Fruit fly (Drosophila melanogaster) whole organism, embryonic: ENCODE measurements around the gene Notum.

Experiments used
- Bgb ChIP-seq: fragments of 200-800 bp; sonication (Bioruptor generic); IDR thresholded peaks from 2 replicates; pipeline ENCODE4 v1.3.6; 2022; ENCODE audit warnings: missing biosample characterization, missing genetic modification characterization; ENCODE audit not compliant: partially characterized antibody
- BtbVII ChIP-seq: fragments of 200-800 bp; sonication (Bioruptor generic); optimal IDR thresholded peaks from 3 replicates; lab custom pipeline; 2017; ENCODE audit warnings: missing biosample characterization, mild to moderate bottlenecking, missing genetic modification characterization
- CG10274 ChIP-seq: fragments of 200-800 bp; sonication (Bioruptor generic); optimal IDR thresholded peaks from 3 replicates; lab custom pipeline; 2017; ENCODE audit warnings: missing biosample characterization, mild to moderate bottlenecking, missing genetic modification characterization
- CG10321 ChIP-seq: fragments of 200-800 bp; sonication (Bioruptor generic); IDR thresholded peaks from 2 replicates; pipeline ENCODE4 v1.3.6; 2022; ENCODE audit warnings: missing biosample characterization, missing genetic modification characterization
- CG10654 ChIP-seq: fragments of 200-800 bp; sonication (Bioruptor generic); optimal IDR thresholded peaks from 2 replicates; lab custom pipeline; 2016; ENCODE audit warnings: missing biosample characterization, missing genetic modification characterization
- CG11504 ChIP-seq: fragments of 200-800 bp; sonication (Bioruptor generic); optimal IDR thresholded peaks from 3 replicates; lab custom pipeline; 2019; ENCODE audit warnings: missing biosample characterization, mild to moderate bottlenecking, missing genetic modification characterization, moderate library complexity
- CG12071 ChIP-seq: fragments of 200-800 bp; sonication (Bioruptor generic); optimal IDR thresholded peaks from 3 replicates; lab custom pipeline; 2018; ENCODE audit warnings: missing biosample characterization, mild to moderate bottlenecking, missing genetic modification characterization
- CG13894 ChIP-seq: fragments of 200-800 bp; sonication (Bioruptor generic); optimal IDR thresholded peaks from 3 replicates; lab custom pipeline; 2018; ENCODE audit warnings: missing biosample characterization, mild to moderate bottlenecking, missing genetic modification characterization, moderate library complexity
- CG15269 ChIP-seq: fragments of 200-800 bp; sonication (Bioruptor generic); optimal IDR thresholded peaks from 2 replicates; lab custom pipeline; 2018; ENCODE audit warnings: missing biosample characterization, mild to moderate bottlenecking, missing genetic modification characterization, moderate library complexity
- CG15514 ChIP-seq: fragments of 200-800 bp; sonication (Bioruptor generic); optimal IDR thresholded peaks from 3 replicates; lab custom pipeline; 2017; ENCODE audit warnings: missing biosample characterization, missing genetic modification characterization, mild to moderate bottlenecking, moderate library complexity, missing genetic modification reagents
- CG16813 ChIP-seq: fragments of 200-800 bp; sonication (Bioruptor generic); IDR thresholded peaks from 3 replicates; pipeline ENCODE4 v1.3.6; 2022; ENCODE audit warnings: missing biosample characterization, missing genetic modification characterization; ENCODE audit not compliant: partially characterized antibody
- CG16815 ChIP-seq: fragments of 200-800 bp; sonication (Bioruptor generic); optimal IDR thresholded peaks from 3 replicates; lab custom pipeline; 2017; ENCODE audit warnings: missing biosample characterization, mild to moderate bottlenecking, missing genetic modification characterization
- CG17186 ChIP-seq: fragments of 200-800 bp; sonication (Bioruptor generic); optimal IDR thresholded peaks from 3 replicates; lab custom pipeline; 2017; ENCODE audit warnings: missing biosample characterization, missing genetic modification reagents, missing genetic modification characterization
- CG17912 ChIP-seq: fragments of 200-800 bp; sonication (Bioruptor generic); optimal IDR thresholded peaks from 2 replicates; lab custom pipeline; 2018; ENCODE audit warnings: missing biosample characterization, mild to moderate bottlenecking, missing genetic modification characterization
- CG2202 ChIP-seq: fragments of 200-800 bp; sonication (Bioruptor generic); optimal IDR thresholded peaks from 2 replicates; lab custom pipeline; 2018; ENCODE audit warnings: missing biosample characterization, mild to moderate bottlenecking, missing genetic modification characterization
- CG4820 ChIP-seq: fragments of 200-800 bp; sonication (Bioruptor generic); optimal IDR thresholded peaks from 3 replicates; lab custom pipeline; 2016; ENCODE audit warnings: missing biosample characterization, missing genetic modification characterization
- CG6683 ChIP-seq: fragments of 200-800 bp; sonication (Bioruptor generic); optimal IDR thresholded peaks from 2 replicates; lab custom pipeline; 2017; ENCODE audit warnings: missing biosample characterization, mild to moderate bottlenecking, missing genetic modification characterization, missing genetic modification reagents
- CG8478 ChIP-seq: fragments of >200 bp; optimal IDR thresholded peaks from 2 replicates; lab custom pipeline; 2018
- CG9817 ChIP-seq: fragments of 200-800 bp; sonication (Bioruptor generic); optimal IDR thresholded peaks from 2 replicates; lab custom pipeline; 2018; ENCODE audit warnings: missing biosample characterization, mild to moderate bottlenecking, missing genetic modification characterization, moderate library complexity
- Dp ChIP-seq: fragments of 200-800 bp; sonication (Bioruptor generic); optimal IDR thresholded peaks from 2 replicates; lab custom pipeline; 2018; ENCODE audit warnings: missing biosample characterization, mild to moderate bottlenecking, missing genetic modification characterization, moderate library complexity
- HHEX ChIP-seq: fragments of 200-800 bp; sonication (Bioruptor generic); optimal IDR thresholded peaks from 3 replicates; lab custom pipeline; 2017; ENCODE audit warnings: missing biosample characterization, mild to moderate bottlenecking, missing genetic modification characterization, missing genetic modification reagents
- HLHmδ ChIP-seq: fragments of 200-800 bp; sonication (Bioruptor generic); optimal IDR thresholded peaks from 2 replicates; lab custom pipeline; 2018; ENCODE audit warnings: missing biosample characterization, mild to moderate bottlenecking, missing genetic modification characterization, moderate library complexity
- Jarid2 ChIP-seq: fragments of 200-800 bp; sonication (Bioruptor generic); optimal IDR thresholded peaks from 3 replicates; lab custom pipeline; 2017; ENCODE audit warnings: mild to moderate bottlenecking, missing biosample characterization, missing genetic modification reagents, missing genetic modification characterization
- Max ChIP-seq: fragments of 200-800 bp; sonication (Bioruptor generic); optimal IDR thresholded peaks from 2 replicates; lab custom pipeline; 2016; ENCODE audit warnings: missing biosample characterization, mild to moderate bottlenecking, missing genetic modification characterization
- PHDP ChIP-seq: fragments of 200-800 bp; sonication (Bioruptor generic); optimal IDR thresholded peaks from 3 replicates; lab custom pipeline; 2018; ENCODE audit warnings: missing biosample characterization, mild to moderate bottlenecking, missing genetic modification characterization, moderate library complexity
- Sry-β ChIP-seq: fragments of 200-800 bp; sonication (Bioruptor generic); optimal IDR thresholded peaks from 2 replicates; lab custom pipeline; 2018; ENCODE audit warnings: missing biosample characterization, mild to moderate bottlenecking, missing genetic modification characterization, moderate library complexity
- Sry-δ ChIP-seq: fragments of 200-800 bp; sonication (Bioruptor generic); optimal IDR thresholded peaks from 2 replicates; lab custom pipeline; 2016; ENCODE audit warnings: missing biosample characterization, missing genetic modification characterization
- Ssrp ChIP-seq: fragments of 200-800 bp; sonication (Bioruptor generic); optimal IDR thresholded peaks from 2 replicates; lab custom pipeline; 2018; ENCODE audit warnings: missing biosample characterization, mild to moderate bottlenecking, missing genetic modification characterization, moderate library complexity
- Stat92E ChIP-seq, 3 experiments: fragments of >200 bp in 2 of 3; fragments of 200-800 bp in 1 of 3; sonication (Bioruptor generic) in 1 of 3; optimal IDR thresholded peaks; 2 replicates each; lab custom pipeline; 2017 to 2019; ENCODE audit warnings: missing biosample characterization in 3 of 3, missing genetic modification characterization in 3 of 3, mild to moderate bottlenecking in 1 of 3, moderate library complexity in 1 of 3
- Xbp1 ChIP-seq: fragments of 200-800 bp; sonication (Bioruptor generic); optimal IDR thresholded peaks from 3 replicates; lab custom pipeline; 2016; ENCODE audit warnings: missing biosample characterization, mild to moderate bottlenecking, missing genetic modification characterization
- YL-1 ChIP-seq: fragments of 200-800 bp; sonication (Bioruptor generic); optimal IDR thresholded peaks from 3 replicates; lab custom pipeline; 2017; ENCODE audit warnings: missing biosample characterization, mild to moderate bottlenecking, missing genetic modification characterization
- bcd ChIP-seq: fragments of 200-800 bp; sonication (Bioruptor generic); optimal IDR thresholded peaks from 2 replicates; lab custom pipeline; 2017; ENCODE audit warnings: missing biosample characterization, mild to moderate bottlenecking, missing genetic modification characterization
- btn ChIP-seq: fragments of 200-800 bp; sonication (Bioruptor generic); optimal IDR thresholded peaks from 2 replicates; lab custom pipeline; 2016; ENCODE audit warnings: missing biosample characterization, missing genetic modification characterization
- cwo ChIP-seq: fragments of 200-800 bp; sonication (Bioruptor generic); optimal IDR thresholded peaks from 3 replicates; lab custom pipeline; 2017; ENCODE audit warnings: missing biosample characterization, missing genetic modification characterization, mild to moderate bottlenecking, moderate library complexity, missing genetic modification reagents
- exex ChIP-seq: fragments of 200-800 bp; sonication (Bioruptor generic); optimal IDR thresholded peaks from 4 replicates; lab custom pipeline; 2018; ENCODE audit warnings: missing biosample characterization, mild to moderate bottlenecking, missing genetic modification characterization, moderate library complexity
- grn ChIP-seq: fragments of 200-800 bp; sonication (Bioruptor generic); optimal IDR thresholded peaks from 3 replicates; lab custom pipeline; 2017; ENCODE audit warnings: missing biosample characterization, missing genetic modification characterization
- inv ChIP-seq: fragments of 200-800 bp; sonication (Bioruptor generic); IDR thresholded peaks from 2 replicates; pipeline ENCODE4 v1.3.6; 2022; ENCODE audit warnings: missing biosample characterization, missing genetic modification characterization; ENCODE audit not compliant: partially characterized antibody
- kah ChIP-seq: fragments of 200-800 bp; sonication (Bioruptor generic); optimal IDR thresholded peaks from 2 replicates; lab custom pipeline; 2018; ENCODE audit warnings: missing biosample characterization, mild to moderate bottlenecking, missing genetic modification characterization
- luna ChIP-seq: fragments of 200-800 bp; sonication (Bioruptor generic); optimal IDR thresholded peaks from 2 replicates; lab custom pipeline; 2016; ENCODE audit warnings: missing biosample characterization, missing genetic modification characterization
- oc ChIP-seq: fragments of 200-800 bp; sonication (Bioruptor generic); optimal IDR thresholded peaks from 2 replicates; lab custom pipeline; 2018; ENCODE audit warnings: missing biosample characterization, mild to moderate bottlenecking, missing genetic modification characterization, moderate library complexity
- prd ChIP-seq, 3 experiments: fragments of >200 bp in 2 of 3; fragments of 200-800 bp in 1 of 3; sonication (Bioruptor generic) in 1 of 3; optimal IDR thresholded peaks in 2 of 3; IDR thresholded peaks in 1 of 3; 2 replicates in 2 of 3; 3 replicates in 1 of 3; pipeline versions ENCODE4 v1.3.6 to Lab custom; 2017 to 2022; ENCODE audit warnings: missing biosample characterization in 1 of 3, missing genetic modification characterization in 1 of 3
- row ChIP-seq: fragments of 200-800 bp; sonication (Bioruptor generic); IDR thresholded peaks from 3 replicates; pipeline ENCODE4 v1.3.6; 2022; ENCODE audit warnings: missing biosample characterization, missing genetic modification characterization
- slp2 ChIP-seq: fragments of 200-800 bp; sonication (Bioruptor generic); optimal IDR thresholded peaks from 2 replicates; lab custom pipeline; 2016; ENCODE audit warnings: missing biosample characterization, missing genetic modification characterization
- sna ChIP-seq: fragments of 200-800 bp; sonication (Bioruptor generic); IDR thresholded peaks from 2 replicates; pipeline ENCODE4 v1.3.6; 2022; ENCODE audit warnings: missing biosample characterization, missing genetic modification characterization; ENCODE audit not compliant: partially characterized antibody
- sr ChIP-seq: fragments of 200-800 bp; sonication (Bioruptor generic); IDR thresholded peaks from 3 replicates; pipeline ENCODE4 v1.3.6; 2022; ENCODE audit warnings: missing biosample characterization, missing genetic modification characterization
- stwl ChIP-seq: fragments of 200-800 bp; sonication (Bioruptor generic); optimal IDR thresholded peaks from 3 replicates; lab custom pipeline; 2018; ENCODE audit warnings: missing biosample characterization, mild to moderate bottlenecking, missing genetic modification characterization, moderate library complexity
- zen ChIP-seq: fragments of 200-800 bp; sonication (Bioruptor generic); optimal IDR thresholded peaks from 3 replicates; lab custom pipeline; 2018; ENCODE audit warnings: missing biosample characterization, mild to moderate bottlenecking, missing genetic modification characterization, moderate library complexity
- zen2 ChIP-seq: fragments of 200-800 bp; sonication (Bioruptor generic); IDR thresholded peaks from 3 replicates; pipeline ENCODE4 v1.3.6; 2022; ENCODE audit warnings: missing biosample characterization, missing genetic modification characterization; ENCODE audit not compliant: partially characterized antibody

The Notum gene

dm6 chr3L:16021064-16021683, 2.1 kb upstream of the Notum start (continued):
- TF ChIP-seq Bgb (GFP tag; lab: Robert Waterston, UW) = no peak
- TF ChIP-seq Stat92E (GFP tag; optimal IDR thresholded peaks at IDR 0.05; lab: Kevin White, UChicago) = no peak
- no peak for TF ChIP-seq Sry-β (GFP tag; lab: Kevin White, UChicago)
- no peak for TF ChIP-seq CG9817
- no peak for TF ChIP-seq sna (GFP tag; lab: Robert Waterston, UW)
- no peak for TF ChIP-seq inv (GFP tag; lab: Robert Waterston, UW)
- TF ChIP-seq CG17186 = no peak
- TF ChIP-seq CG2202 (tag; lab: Kevin White, UChicago) = peak; percentile 66
- no peak for TF ChIP-seq HLHmδ
- TF ChIP-seq oc (tag; lab: Kevin White, UChicago) = no peak
- no peak for TF ChIP-seq sr (GFP tag; lab: Robert Waterston, UW)
- TF ChIP-seq CG4820 (GFP tag; lab: Kevin White, UChicago) = peak; percentile 70
- no peak for TF ChIP-seq CG15514 (GFP tag; lab: Kevin White, UChicago)
- TF ChIP-seq CG16813 (GFP tag; lab: Robert Waterston, UW) = no peak
- no peak for TF ChIP-seq CG15269
- TF ChIP-seq Xbp1 (GFP tag; lab: Kevin White, UChicago) = peak; percentile 47
- TF ChIP-seq CG6683 (GFP tag; lab: Kevin White, UChicago) = no peak
- no peak for TF ChIP-seq CG10321 (GFP tag; lab: Robert Waterston, UW)
- TF ChIP-seq row = peak; percentile 50
- TF ChIP-seq CG13894 (tag; lab: Kevin White, UChicago) = no peak
- peak; percentile 44 for TF ChIP-seq Ssrp
- TF ChIP-seq CG12071 (GFP tag; lab: Kevin White, UChicago) = no peak
- TF ChIP-seq CG11504 (tag; lab: Kevin White, UChicago) = peak; percentile 54
- no peak for TF ChIP-seq YL-1 (GFP tag; lab: Kevin White, UChicago)
- no peak for TF ChIP-seq Dp (GFP tag; lab: Kevin White, UChicago)
- no peak for TF ChIP-seq grn (GFP tag; lab: Kevin White, UChicago)
- no peak for TF ChIP-seq HHEX (GFP tag; lab: Kevin White, UChicago)
- no peak for TF ChIP-seq kah
- peak; percentile 33 for TF ChIP-seq CG10654 (GFP tag; lab: Kevin White, UChicago)
- peak; percentile 23 for TF ChIP-seq bcd (GFP tag; lab: Kevin White, UChicago)
- TF ChIP-seq exex = no peak
- peak; percentile 3 for TF ChIP-seq Max (GFP tag; lab: Kevin White, UChicago)
- no peak for TF ChIP-seq zen2 (GFP tag; lab: Robert Waterston, UW)
- peak; percentile 41 for TF ChIP-seq slp2 (GFP tag; lab: Kevin White, UChicago)
- TF ChIP-seq stwl (tag; lab: Kevin White, UChicago) = peak; percentile 43
- peak; percentile 66 for TF ChIP-seq CG16815 (GFP tag; lab: Kevin White, UChicago)
- no peak for TF ChIP-seq cwo (GFP tag; lab: Kevin White, UChicago)
- TF ChIP-seq CG10274 = no peak
- TF ChIP-seq CG8478 = no peak
- TF ChIP-seq BtbVII (GFP tag; lab: Kevin White, UChicago) = no peak
- TF ChIP-seq Jarid2 (GFP tag; lab: Kevin White, UChicago) = no peak
- peak; percentile 37 for TF ChIP-seq btn (GFP tag; lab: Kevin White, UChicago)
- no peak for TF ChIP-seq luna
- no peak for TF ChIP-seq Sry-δ (GFP tag; lab: Kevin White, UChicago)
- no peak for TF ChIP-seq PHDP (tag; lab: Kevin White, UChicago)
- TF ChIP-seq zen (tag; lab: Kevin White, UChicago) = peak; percentile 89
- TF ChIP-seq prd (optimal IDR thresholded peaks at IDR 0.05; lab: Kevin White, UChicago) = no peak
- peak; percentile 87 for TF ChIP-seq prd (GFP tag; IDR thresholded peaks at IDR 0.05; lab: Robert Waterston, UW)
- TF ChIP-seq CG17912 (GFP tag; lab: Kevin White, UChicago) = no peak
